Fruit fly (Drosophila melanogaster) whole organism, embryonic: ENCODE data around the gene CG12106.

Source experiments
- Atf-2 ChIP-seq: fragments of 200-800 bp; sonication (Bioruptor generic); optimal IDR thresholded peaks from 2 replicates; lab custom pipeline; 2016; ENCODE audit warnings: missing biosample characterization, missing genetic modification characterization
- CG11398 ChIP-seq: fragments of 200-800 bp; sonication (Bioruptor generic); optimal IDR thresholded peaks from 2 replicates; lab custom pipeline; 2016; ENCODE audit warnings: missing biosample characterization, missing genetic modification characterization
- CG15479 ChIP-seq: fragments of 200-800 bp; sonication (Bioruptor generic); optimal IDR thresholded peaks from 3 replicates; lab custom pipeline; 2019; ENCODE audit warnings: missing biosample characterization, mild to moderate bottlenecking, missing genetic modification characterization, moderate library complexity
- CG15514 ChIP-seq: fragments of 200-800 bp; sonication (Bioruptor generic); optimal IDR thresholded peaks from 3 replicates; lab custom pipeline; 2017; ENCODE audit warnings: missing biosample characterization, missing genetic modification characterization, mild to moderate bottlenecking, moderate library complexity, missing genetic modification reagents
- CG1792 ChIP-seq: fragments of 200-800 bp; sonication (Bioruptor generic); optimal IDR thresholded peaks from 2 replicates; lab custom pipeline; 2016; ENCODE audit warnings: missing biosample characterization, missing genetic modification characterization
- CG34376 ChIP-seq: fragments of 200-800 bp; sonication (Bioruptor generic); optimal IDR thresholded peaks from 2 replicates; lab custom pipeline; 2018; ENCODE audit warnings: missing biosample characterization, mild to moderate bottlenecking, missing genetic modification characterization
- CG34422 ChIP-seq: fragments of 200-800 bp; sonication (Bioruptor generic); IDR thresholded peaks from 3 replicates; pipeline ENCODE4 v1.3.6; 2022; ENCODE audit warnings: missing biosample characterization, missing genetic modification characterization
- CG6683 ChIP-seq: fragments of 200-800 bp; sonication (Bioruptor generic); optimal IDR thresholded peaks from 2 replicates; lab custom pipeline; 2017; ENCODE audit warnings: missing biosample characterization, mild to moderate bottlenecking, missing genetic modification characterization, missing genetic modification reagents
- CG6689 ChIP-seq: fragments of 200-800 bp; sonication (Bioruptor generic); IDR thresholded peaks from 2 replicates; pipeline ENCODE4 v1.3.6; 2022; ENCODE audit warnings: missing biosample characterization, missing genetic modification characterization
- CG7556 ChIP-seq: fragments of 200-800 bp; sonication (Bioruptor generic); optimal IDR thresholded peaks from 2 replicates; lab custom pipeline; 2017; ENCODE audit warnings: missing biosample characterization, mild to moderate bottlenecking, missing genetic modification characterization
- CG7839 ChIP-seq: fragments of 200-800 bp; sonication (Bioruptor generic); optimal IDR thresholded peaks from 3 replicates; lab custom pipeline; 2018; ENCODE audit warnings: missing biosample characterization, mild to moderate bottlenecking, missing genetic modification characterization, moderate library complexity
- CG9727 ChIP-seq: fragments of 200-800 bp; sonication (Bioruptor generic); optimal IDR thresholded peaks from 3 replicates; lab custom pipeline; 2017; ENCODE audit warnings: missing biosample characterization, mild to moderate bottlenecking, missing genetic modification characterization
- CoRest ChIP-seq: fragments of 200-800 bp; sonication (Bioruptor generic); optimal IDR thresholded peaks from 3 replicates; lab custom pipeline; 2018; ENCODE audit warnings: missing biosample characterization, mild to moderate bottlenecking, missing genetic modification characterization, moderate library complexity
- D ChIP-seq, 2 experiments: fragments of 200-800 bp in 1 of 2; fragments of >200 bp in 1 of 2; sonication (Bioruptor generic) in 1 of 2; optimal IDR thresholded peaks; 2 replicates in 1 of 2; 3 replicates in 1 of 2; lab custom pipeline; 2017; ENCODE audit warnings: mild to moderate bottlenecking in 1 of 2, missing biosample characterization in 1 of 2, missing genetic modification characterization in 1 of 2, missing genetic modification reagents in 1 of 2
- Dad ChIP-seq: fragments of 200-800 bp; sonication (Bioruptor generic); optimal IDR thresholded peaks from 3 replicates; lab custom pipeline; 2016; ENCODE audit warnings: missing biosample characterization, missing genetic modification characterization
- Dip2 ChIP-seq: fragments of 200-800 bp; sonication (Bioruptor generic); IDR thresholded peaks from 2 replicates; pipeline ENCODE4 v1.3.6; 2022; ENCODE audit warnings: missing biosample characterization, missing genetic modification characterization
- Dref ChIP-seq: fragments of 200-800 bp; sonication (Bioruptor generic); IDR thresholded peaks from 2 replicates; pipeline ENCODE4 v1.3.6; 2022; ENCODE audit warnings: missing biosample characterization, missing genetic modification characterization
- E2f1 ChIP-seq: fragments of 200-800 bp; sonication (Bioruptor generic); IDR thresholded peaks from 2 replicates; pipeline ENCODE4 v1.3.6; 2022; ENCODE audit warnings: missing biosample characterization, missing genetic modification characterization
- Fer2 ChIP-seq: fragments of 200-800 bp; sonication (Bioruptor generic); optimal IDR thresholded peaks from 2 replicates; lab custom pipeline; 2018; ENCODE audit warnings: missing biosample characterization, mild to moderate bottlenecking, missing genetic modification characterization, moderate library complexity
- NC2α ChIP-seq: fragments of 200-800 bp; sonication (Bioruptor generic); optimal IDR thresholded peaks from 2 replicates; lab custom pipeline; 2016; ENCODE audit warnings: missing biosample characterization, missing genetic modification characterization
- NFAT ChIP-seq: fragments of 200-800 bp; sonication (Bioruptor generic); IDR thresholded peaks from 2 replicates; pipeline ENCODE4 v1.3.6; 2022; ENCODE audit warnings: missing biosample characterization, missing genetic modification characterization
- Spps ChIP-seq: fragments of 200-800 bp; sonication (Bioruptor generic); optimal IDR thresholded peaks from 2 replicates; lab custom pipeline; 2018; ENCODE audit warnings: missing biosample characterization, mild to moderate bottlenecking, missing genetic modification characterization
- Sry-β ChIP-seq: fragments of 200-800 bp; sonication (Bioruptor generic); optimal IDR thresholded peaks from 2 replicates; lab custom pipeline; 2018; ENCODE audit warnings: missing biosample characterization, mild to moderate bottlenecking, missing genetic modification characterization, moderate library complexity
- Taf1 ChIP-seq: fragments of 200-800 bp; sonication (Bioruptor generic); IDR thresholded peaks from 2 replicates; pipeline ENCODE4 v1.3.6; 2022; ENCODE audit warnings: missing biosample characterization, missing genetic modification characterization
- ac ChIP-seq: fragments of 200-800 bp; sonication (Bioruptor generic); optimal IDR thresholded peaks from 3 replicates; lab custom pipeline; 2017; ENCODE audit warnings: missing biosample characterization, mild to moderate bottlenecking, missing genetic modification characterization
- amos ChIP-seq: fragments of 200-800 bp; sonication (Bioruptor generic); IDR thresholded peaks from 2 replicates; pipeline ENCODE4 v1.3.6; 2022; ENCODE audit warnings: missing biosample characterization, missing genetic modification characterization; ENCODE audit not compliant: partially characterized antibody
- bowl ChIP-seq: fragments of 200-800 bp; sonication (Bioruptor generic); IDR thresholded peaks from 2 replicates; pipeline ENCODE4 v1.3.6; 2022; ENCODE audit warnings: missing biosample characterization, missing genetic modification characterization
- bsh ChIP-seq, 2 experiments: fragments of 200-800 bp; sonication (Bioruptor generic); optimal IDR thresholded peaks; 2 replicates each; lab custom pipeline; 2017 to 2018; ENCODE audit warnings: mild to moderate bottlenecking in 2 of 2, missing biosample characterization in 2 of 2, missing genetic modification characterization in 2 of 2, moderate library complexity in 1 of 2
- cato ChIP-seq: fragments of 200-800 bp; sonication (Bioruptor generic); optimal IDR thresholded peaks from 2 replicates; lab custom pipeline; 2016; ENCODE audit warnings: missing biosample characterization, missing genetic modification characterization, borderline replicate concordance
- chn ChIP-seq: fragments of 200-800 bp; sonication (Bioruptor generic); optimal IDR thresholded peaks from 2 replicates; lab custom pipeline; 2016; ENCODE audit warnings: missing biosample characterization, missing genetic modification characterization
- dm ChIP-seq: fragments of 200-800 bp; sonication (Bioruptor generic); optimal IDR thresholded peaks from 3 replicates; lab custom pipeline; 2016; ENCODE audit warnings: missing biosample characterization, missing genetic modification characterization
- dmrt11E ChIP-seq: fragments of 200-800 bp; sonication (Bioruptor generic); optimal IDR thresholded peaks from 3 replicates; lab custom pipeline; 2018; ENCODE audit warnings: missing biosample characterization, mild to moderate bottlenecking, missing genetic modification characterization, moderate library complexity
- dmrt99B ChIP-seq: fragments of 200-800 bp; sonication (Bioruptor generic); optimal IDR thresholded peaks from 2 replicates; lab custom pipeline; 2018; ENCODE audit warnings: missing biosample characterization, mild to moderate bottlenecking, missing genetic modification characterization, moderate library complexity
- gsb ChIP-seq: fragments of 200-800 bp; sonication (Bioruptor generic); IDR thresholded peaks from 2 replicates; pipeline ENCODE4 v1.3.6; 2022; ENCODE audit warnings: missing biosample characterization, missing genetic modification characterization
- hkb ChIP-seq, 2 experiments: fragments of 200-800 bp in 1 of 2; fragments of >200 bp in 1 of 2; sonication (Bioruptor generic) in 1 of 2; IDR thresholded peaks in 1 of 2; optimal IDR thresholded peaks in 1 of 2; 2 replicates each; pipeline versions ENCODE4 v1.3.6 to Lab custom; 2017 to 2022; ENCODE audit warnings: missing biosample characterization in 1 of 2, missing genetic modification characterization in 1 of 2
- lov ChIP-seq, 2 experiments: fragments of 200-800 bp in 1 of 2; fragments of >200 bp in 1 of 2; sonication (Bioruptor generic) in 1 of 2; IDR thresholded peaks in 1 of 2; optimal IDR thresholded peaks in 1 of 2; 2 replicates in 1 of 2; 3 replicates in 1 of 2; pipeline versions ENCODE4 v1.3.6 to Lab custom; 2017 to 2022; ENCODE audit warnings: missing biosample characterization in 1 of 2, missing genetic modification characterization in 1 of 2
- mam ChIP-seq: fragments of 200-800 bp; sonication (Bioruptor generic); optimal IDR thresholded peaks from 3 replicates; lab custom pipeline; 2016; ENCODE audit warnings: missing biosample characterization, missing genetic modification characterization
- oc ChIP-seq: fragments of 200-800 bp; sonication (Bioruptor generic); optimal IDR thresholded peaks from 2 replicates; lab custom pipeline; 2018; ENCODE audit warnings: missing biosample characterization, mild to moderate bottlenecking, missing genetic modification characterization, moderate library complexity
- onecut ChIP-seq: fragments of 200-800 bp; sonication (Bioruptor generic); IDR thresholded peaks from 2 replicates; pipeline ENCODE4 v1.3.6; 2022; ENCODE audit warnings: missing biosample characterization, missing genetic modification characterization
- repo ChIP-seq: fragments of 200-800 bp; sonication (Bioruptor generic); optimal IDR thresholded peaks from 2 replicates; lab custom pipeline; 2016; ENCODE audit warnings: missing biosample characterization, missing genetic modification characterization
- run ChIP-seq: fragments of 200-800 bp; sonication (Bioruptor generic); optimal IDR thresholded peaks from 3 replicates; lab custom pipeline; 2018; ENCODE audit warnings: missing biosample characterization, mild to moderate bottlenecking, missing genetic modification characterization
- slou ChIP-seq: fragments of 200-800 bp; sonication (Bioruptor generic); optimal IDR thresholded peaks from 3 replicates; lab custom pipeline; 2016; ENCODE audit warnings: missing biosample characterization, missing genetic modification characterization
- sob ChIP-seq: fragments of 200-800 bp; sonication (Bioruptor generic); IDR thresholded peaks from 2 replicates; pipeline ENCODE4 v1.3.6; 2022; ENCODE audit warnings: missing biosample characterization, missing genetic modification characterization
- stc ChIP-seq: fragments of 200-800 bp; sonication (Bioruptor generic); IDR thresholded peaks from 2 replicates; pipeline ENCODE4 v1.3.6; 2022; ENCODE audit warnings: missing biosample characterization, missing genetic modification characterization
- tgo ChIP-seq: fragments of 200-800 bp; sonication (Bioruptor generic); IDR thresholded peaks from 3 replicates; pipeline ENCODE4 v1.3.6; 2022; ENCODE audit warnings: missing biosample characterization, missing genetic modification characterization
- tll ChIP-seq, 2 experiments: fragments of 200-800 bp in 1 of 2; fragments of >200 bp in 1 of 2; sonication (Bioruptor generic) in 1 of 2; optimal IDR thresholded peaks; 2 replicates each; lab custom pipeline; 2017 to 2019; ENCODE audit warnings: missing biosample characterization in 2 of 2, missing genetic modification characterization in 2 of 2, mild to moderate bottlenecking in 1 of 2, moderate library complexity in 1 of 2
- ttk ChIP-seq: fragments of 200-800 bp; sonication (Bioruptor generic); IDR thresholded peaks from 2 replicates; pipeline ENCODE4 v2.1.2; 2022; ENCODE audit warnings: missing biosample characterization, missing genetic modification characterization
- twi ChIP-seq: fragments of 200-800 bp; optimal IDR thresholded peaks from 2 replicates; lab custom pipeline; 2019; ENCODE audit warnings: missing biosample characterization, mild to moderate bottlenecking, missing genetic modification characterization, moderate library complexity

The CG12106 gene

DNA sequence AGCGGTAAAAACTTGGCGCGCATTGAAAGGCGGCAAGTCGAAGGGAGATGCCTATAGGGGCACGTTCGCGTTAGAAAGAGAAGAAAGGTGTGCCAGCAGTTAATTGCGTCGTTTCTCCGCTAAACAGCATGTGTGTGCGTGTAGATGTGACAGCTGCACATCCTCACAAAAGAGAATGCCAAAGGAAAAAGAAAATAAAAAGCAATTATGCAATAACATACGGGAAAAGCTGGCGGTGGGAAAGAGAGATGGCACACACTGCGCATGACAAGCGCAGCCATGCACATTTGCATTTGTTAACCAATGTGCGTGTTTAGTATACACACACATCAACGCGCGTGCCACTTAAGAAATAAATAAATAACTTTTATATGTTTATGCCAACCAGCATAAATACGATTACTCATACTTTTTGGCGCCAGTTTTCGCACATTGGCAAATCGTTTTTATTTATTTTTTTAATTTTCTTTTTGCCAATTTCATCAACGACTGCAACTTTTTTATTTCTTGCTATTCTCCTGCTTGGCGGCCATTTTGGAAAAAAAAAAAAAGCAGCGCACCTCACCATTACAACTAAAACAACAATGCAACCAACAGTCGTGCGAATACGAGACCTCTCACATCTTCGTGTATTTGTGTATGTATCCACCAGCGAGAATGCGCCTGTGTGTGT lies 37.8 kb upstream of the CG12106 start (continued):
- TF ChIP-seq lov (optimal IDR thresholded peaks at IDR 0.05; lab: Kevin White, UChicago) (no peak), lov (GFP tag; IDR thresholded peaks at IDR 0.05; lab: Robert Waterston, UW) (no peak), twi (tag; lab: Kevin White, UChicago) (peak; percentile 74), chn (GFP tag; lab: Kevin White, UChicago) (no peak), E2f1 (GFP tag; lab: Robert Waterston, UW) (peak; percentile 31; the same call in 1 of the 2 replicates), Dref (GFP tag; lab: Robert Waterston, UW) (no peak), sob (no peak), CG34376 (no peak), D (optimal IDR thresholded peaks at IDR 0.05; lab: Kevin White, UChicago) (no peak), D (GFP tag; optimal IDR thresholded peaks at IDR 0.05; lab: Kevin White, UChicago) (peak; percentile 4), ac (GFP tag; lab: Kevin White, UChicago) (peak; percentile 23), bsh (GFP tag; optimal IDR thresholded peaks at IDR 0.05; lab: Kevin White, UChicago) (peak in 1 of 2 experiments; percentile 30), tll (GFP tag; optimal IDR thresholded peaks at IDR 0.05; lab: Kevin White, UChicago) (peak in 1 of 2 experiments; percentile 24), Atf-2 (GFP tag; lab: Kevin White, UChicago) (no peak), NFAT (GFP tag; lab: Robert Waterston, UW) (no peak), CoRest (tag; lab: Kevin White, UChicago) (no peak), CG9727 (peak; percentile 1), CG15479 (GFP tag; lab: Kevin White, UChicago) (peak; percentile 46), CG6683 (GFP tag; lab: Kevin White, UChicago) (no peak), stc (GFP tag; lab: Robert Waterston, UW) (no peak), oc (no peak), CG34422 (peak; percentile 68; the same call in 2 of the 3 replicates), repo (GFP tag; lab: Kevin White, UChicago) (no peak), Dip2 (no peak), amos (GFP tag; lab: Robert Waterston, UW) (0 out of 2 replicates have a peak, but pooled peaks have one; percentile 15)

DNA sequence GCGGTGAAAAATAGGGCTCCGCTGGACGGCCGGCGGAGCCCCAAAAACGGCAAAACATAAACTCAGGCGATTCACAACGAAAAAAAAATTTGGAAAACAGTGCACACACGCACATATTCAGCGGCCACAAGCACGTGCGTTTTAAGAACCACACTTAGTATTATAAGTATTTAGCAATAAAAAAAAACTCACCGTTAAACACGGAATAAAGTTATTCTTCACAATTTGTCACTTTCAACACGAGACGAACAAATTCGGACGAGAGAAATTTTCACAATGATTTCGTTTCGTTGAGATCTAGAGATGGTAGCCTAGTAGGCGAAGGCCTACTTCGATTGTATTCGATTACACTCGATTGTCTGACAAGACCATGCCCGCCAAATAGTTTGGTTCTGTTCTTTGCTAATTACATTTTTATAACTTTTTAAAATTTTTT lies 37.3 kb upstream of the CG12106 start, which contains the start of gene His3.3B:
TSS of gene His3.3B (minus strand) at position 282 of the 436 bp plus-strand sequence.
- TF ChIP-seq tgo (GFP tag; lab: Robert Waterston, UW) (no peak; the same call in 2 of the 3 replicates), gsb (no peak), Fer2 (tag; lab: Kevin White, UChicago) (no peak), NC2α (GFP tag; lab: Kevin White, UChicago) (no peak), cato (no peak), Sry-β (no peak), mam (GFP tag; lab: Kevin White, UChicago) (no peak), run (peak; percentile 28), Spps (tag; lab: Kevin White, UChicago) (no peak), CG11398 (GFP tag; lab: Kevin White, UChicago) (no peak), bowl (peak; percentile 38; the same call in 1 of the 2 replicates), ttk (GFP tag; lab: Robert Waterston, UW) (no peak), CG15514 (GFP tag; lab: Kevin White, UChicago) (peak; percentile 64), CG1792 (GFP tag; lab: Kevin White, UChicago) (no peak), hkb (optimal IDR thresholded peaks at IDR 0.05; lab: Kevin White, UChicago) (no peak), hkb (GFP tag; IDR thresholded peaks at IDR 0.05; lab: Robert Waterston, UW) (no peak; the same call in 1 of the 2 replicates), Dref (GFP tag; lab: Robert Waterston, UW) (peak; percentile 91), dmrt11E (tag; lab: Kevin White, UChicago) (no peak), dm (GFP tag; lab: Kevin White, UChicago) (no peak), Dad (GFP tag; lab: Kevin White, UChicago) (peak; percentile 1), slou (GFP tag; lab: Kevin White, UChicago) (no peak), CG6689 (no peak), dmrt99B (no peak), Taf1 (GFP tag; lab: Robert Waterston, UW) (no peak), CG7556 (GFP tag; lab: Kevin White, UChicago) (no peak), onecut (no peak), CG7839 (no peak)
